Fruit fly (Drosophila melanogaster) whole organism, embryonic: ENCODE results near the gene CG13309.

Experiments
- ATbp ChIP-seq: fragments of 200-800 bp; sonication (Bioruptor generic); optimal IDR thresholded peaks from 2 replicates; lab custom pipeline; 2017; ENCODE audit warnings: missing biosample characterization, mild to moderate bottlenecking, missing genetic modification characterization, missing genetic modification reagents
- CG10462 ChIP-seq: fragments of 200-800 bp; sonication (Bioruptor generic); optimal IDR thresholded peaks from 2 replicates; lab custom pipeline; 2016; ENCODE audit warnings: missing biosample characterization, missing genetic modification characterization
- CG10543 ChIP-seq: fragments of 200-800 bp; sonication (Bioruptor generic); optimal IDR thresholded peaks from 3 replicates; lab custom pipeline; 2017; ENCODE audit warnings: missing biosample characterization, mild to moderate bottlenecking, missing genetic modification characterization, moderate library complexity
- CG11085 ChIP-seq: fragments of 200-800 bp; sonication (Bioruptor generic); IDR thresholded peaks from 2 replicates; pipeline ENCODE4 v1.3.6; 2022; ENCODE audit warnings: missing biosample characterization, missing genetic modification characterization
- CG12155 ChIP-seq: fragments of 200-800 bp; sonication (Bioruptor generic); optimal IDR thresholded peaks from 3 replicates; lab custom pipeline; 2016; ENCODE audit warnings: missing biosample characterization, missing genetic modification characterization
- CG12236 ChIP-seq: fragments of 200-800 bp; sonication (Bioruptor generic); optimal IDR thresholded peaks from 2 replicates; lab custom pipeline; 2016; ENCODE audit warnings: missing biosample characterization, missing genetic modification characterization
- CG12299 ChIP-seq: fragments of 200-800 bp; sonication (Bioruptor generic); optimal IDR thresholded peaks from 2 replicates; lab custom pipeline; 2018; ENCODE audit warnings: missing biosample characterization, mild to moderate bottlenecking, missing genetic modification characterization
- CG12391 ChIP-seq: fragments of 200-800 bp; sonication (Bioruptor generic); optimal IDR thresholded peaks from 3 replicates; lab custom pipeline; 2018; ENCODE audit warnings: missing biosample characterization, mild to moderate bottlenecking, missing genetic modification characterization, moderate library complexity
- CG15601 ChIP-seq: fragments of 200-800 bp; sonication (Bioruptor generic); optimal IDR thresholded peaks from 3 replicates; lab custom pipeline; 2019; ENCODE audit warnings: missing biosample characterization, mild to moderate bottlenecking, missing genetic modification characterization, moderate library complexity
- CG16813 ChIP-seq: fragments of 200-800 bp; sonication (Bioruptor generic); IDR thresholded peaks from 3 replicates; pipeline ENCODE4 v1.3.6; 2022; ENCODE audit warnings: missing biosample characterization, missing genetic modification characterization; ENCODE audit not compliant: partially characterized antibody
- CG1792 ChIP-seq: fragments of 200-800 bp; sonication (Bioruptor generic); optimal IDR thresholded peaks from 2 replicates; lab custom pipeline; 2016; ENCODE audit warnings: missing biosample characterization, missing genetic modification characterization
- CG2120 ChIP-seq: fragments of 200-800 bp; sonication (Bioruptor generic); optimal IDR thresholded peaks from 3 replicates; lab custom pipeline; 2016; ENCODE audit warnings: missing biosample characterization, missing genetic modification characterization
- CG3065 ChIP-seq: fragments of 200-800 bp; sonication (Bioruptor generic); optimal IDR thresholded peaks from 2 replicates; lab custom pipeline; 2016; ENCODE audit warnings: missing biosample characterization, missing genetic modification characterization
- CG31224 ChIP-seq: fragments of 200-800 bp; sonication (Bioruptor generic); IDR thresholded peaks from 2 replicates; pipeline ENCODE4 v1.3.6; 2022; ENCODE audit warnings: missing biosample characterization, missing genetic modification characterization
- CG33557 ChIP-seq: fragments of 200-800 bp; sonication (Bioruptor generic); optimal IDR thresholded peaks from 2 replicates; lab custom pipeline; 2019; ENCODE audit warnings: missing biosample characterization, mild to moderate bottlenecking, missing genetic modification characterization, moderate library complexity
- CG4360 ChIP-seq: fragments of 200-800 bp; sonication (Bioruptor generic); IDR thresholded peaks from 2 replicates; pipeline ENCODE4 v1.3.6; 2022; ENCODE audit warnings: missing biosample characterization, missing genetic modification characterization
- CG4820 ChIP-seq: fragments of 200-800 bp; sonication (Bioruptor generic); optimal IDR thresholded peaks from 3 replicates; lab custom pipeline; 2016; ENCODE audit warnings: missing biosample characterization, missing genetic modification characterization
- CG6654 ChIP-seq: fragments of 200-800 bp; sonication (Bioruptor generic); optimal IDR thresholded peaks from 2 replicates; lab custom pipeline; 2017; ENCODE audit warnings: missing biosample characterization, mild to moderate bottlenecking, missing genetic modification characterization
- CG6683 ChIP-seq: fragments of 200-800 bp; sonication (Bioruptor generic); optimal IDR thresholded peaks from 2 replicates; lab custom pipeline; 2017; ENCODE audit warnings: missing biosample characterization, mild to moderate bottlenecking, missing genetic modification characterization, missing genetic modification reagents
- CG6854 ChIP-seq: fragments of 200-800 bp; sonication (Bioruptor generic); optimal IDR thresholded peaks from 3 replicates; lab custom pipeline; 2017; ENCODE audit warnings: missing biosample characterization, mild to moderate bottlenecking, missing genetic modification characterization
- CG7556 ChIP-seq: fragments of 200-800 bp; sonication (Bioruptor generic); optimal IDR thresholded peaks from 2 replicates; lab custom pipeline; 2017; ENCODE audit warnings: missing biosample characterization, mild to moderate bottlenecking, missing genetic modification characterization
- CG9797 ChIP-seq: fragments of 200-800 bp; sonication (Bioruptor generic); optimal IDR thresholded peaks from 3 replicates; lab custom pipeline; 2018; ENCODE audit warnings: missing biosample characterization, mild to moderate bottlenecking, missing genetic modification characterization
- Doc2 ChIP-seq: fragments of 200-800 bp; sonication (Bioruptor generic); IDR thresholded peaks from 2 replicates; pipeline ENCODE4 v1.3.6; 2022; ENCODE audit warnings: missing biosample characterization, missing genetic modification characterization
- H15 ChIP-seq: fragments of 200-800 bp; sonication (Bioruptor generic); IDR thresholded peaks from 3 replicates; pipeline ENCODE4 v1.3.6; 2022; ENCODE audit warnings: missing biosample characterization, missing genetic modification characterization
- Hr39 ChIP-seq: fragments of >200 bp; optimal IDR thresholded peaks from 2 replicates; lab custom pipeline; 2017
- Jarid2 ChIP-seq: fragments of 200-800 bp; sonication (Bioruptor generic); optimal IDR thresholded peaks from 3 replicates; lab custom pipeline; 2017; ENCODE audit warnings: mild to moderate bottlenecking, missing biosample characterization, missing genetic modification reagents, missing genetic modification characterization
- Med ChIP-seq: fragments of 200-800 bp; sonication (Bioruptor generic); peaks from one replicate; lab custom pipeline; 2016; ENCODE audit warnings: missing biosample characterization, missing genetic modification characterization, mild to moderate bottlenecking, inconsistent platforms, moderate library complexity
- Meics ChIP-seq: fragments of 200-800 bp; sonication (Bioruptor generic); optimal IDR thresholded peaks from 2 replicates; lab custom pipeline; 2017; ENCODE audit warnings: missing biosample characterization, mild to moderate bottlenecking, missing genetic modification characterization
- Mes4 ChIP-seq: fragments of 200-800 bp; sonication (Bioruptor generic); optimal IDR thresholded peaks from 2 replicates; lab custom pipeline; 2016; ENCODE audit warnings: missing biosample characterization, missing genetic modification characterization
- Sry-δ ChIP-seq: fragments of 200-800 bp; sonication (Bioruptor generic); optimal IDR thresholded peaks from 2 replicates; lab custom pipeline; 2016; ENCODE audit warnings: missing biosample characterization, missing genetic modification characterization
- ac ChIP-seq: fragments of 200-800 bp; sonication (Bioruptor generic); optimal IDR thresholded peaks from 3 replicates; lab custom pipeline; 2017; ENCODE audit warnings: missing biosample characterization, mild to moderate bottlenecking, missing genetic modification characterization
- bowl ChIP-seq: fragments of 200-800 bp; sonication (Bioruptor generic); IDR thresholded peaks from 2 replicates; pipeline ENCODE4 v1.3.6; 2022; ENCODE audit warnings: missing biosample characterization, missing genetic modification characterization
- chn ChIP-seq: fragments of 200-800 bp; sonication (Bioruptor generic); optimal IDR thresholded peaks from 2 replicates; lab custom pipeline; 2016; ENCODE audit warnings: missing biosample characterization, missing genetic modification characterization
- ci ChIP-seq: fragments of 200-800 bp; sonication (Bioruptor generic); IDR thresholded peaks from 3 replicates; pipeline ENCODE4 v1.3.6; 2022; ENCODE audit warnings: missing biosample characterization, missing genetic modification characterization
- corto ChIP-seq: fragments of 200-800 bp; sonication (Bioruptor generic); optimal IDR thresholded peaks from 2 replicates; lab custom pipeline; 2016; ENCODE audit warnings: missing biosample characterization, mild to moderate bottlenecking, missing genetic modification characterization, moderate library complexity
- disco-r ChIP-seq: fragments of 200-800 bp; sonication (Bioruptor generic); optimal IDR thresholded peaks from 2 replicates; lab custom pipeline; 2016; ENCODE audit warnings: missing biosample characterization, missing genetic modification characterization
- dpn ChIP-seq, 2 experiments: fragments of 200-800 bp; sonication (Bioruptor generic); optimal IDR thresholded peaks; 3 replicates each; lab custom pipeline; 2016; ENCODE audit warnings: missing biosample characterization in 2 of 2, missing genetic modification characterization in 2 of 2
- gem ChIP-seq: fragments of 200-800 bp; sonication (Bioruptor generic); optimal IDR thresholded peaks from 2 replicates; lab custom pipeline; 2019; ENCODE audit warnings: missing biosample characterization, mild to moderate bottlenecking, missing genetic modification characterization, moderate library complexity
- grn ChIP-seq: fragments of 200-800 bp; sonication (Bioruptor generic); optimal IDR thresholded peaks from 3 replicates; lab custom pipeline; 2017; ENCODE audit warnings: missing biosample characterization, missing genetic modification characterization
- insv ChIP-seq, 2 experiments: fragments of 200-800 bp; sonication (Bioruptor generic); optimal IDR thresholded peaks; 3 replicates each; lab custom pipeline; 2016 to 2018; ENCODE audit warnings: missing biosample characterization in 2 of 2, missing genetic modification characterization in 2 of 2
- ken ChIP-seq: fragments of 200-800 bp; sonication (Bioruptor generic); IDR thresholded peaks from 3 replicates; pipeline ENCODE4 v1.3.6; 2022; ENCODE audit warnings: missing biosample characterization, missing genetic modification characterization
- lab ChIP-seq: fragments of 200-800 bp; sonication (Bioruptor generic); optimal IDR thresholded peaks from 3 replicates; lab custom pipeline; 2017; ENCODE audit warnings: missing biosample characterization, missing genetic modification characterization, mild to moderate bottlenecking, moderate library complexity, missing genetic modification reagents
- nerfin-2 ChIP-seq: fragments of 200-800 bp; sonication (Bioruptor generic); IDR thresholded peaks from 2 replicates; pipeline ENCODE4 v1.3.6; 2022; ENCODE audit warnings: missing biosample characterization, missing genetic modification characterization; ENCODE audit not compliant: partially characterized antibody
- nmo ChIP-seq: fragments of 200-800 bp; sonication (Bioruptor generic); optimal IDR thresholded peaks from 2 replicates; lab custom pipeline; 2018; ENCODE audit warnings: missing biosample characterization, mild to moderate bottlenecking, missing genetic modification characterization, moderate library complexity
- prd ChIP-seq, 3 experiments: fragments of >200 bp in 2 of 3; fragments of 200-800 bp in 1 of 3; sonication (Bioruptor generic) in 1 of 3; optimal IDR thresholded peaks in 2 of 3; IDR thresholded peaks in 1 of 3; 2 replicates in 2 of 3; 3 replicates in 1 of 3; pipeline versions ENCODE4 v1.3.6 to Lab custom; 2017 to 2022; ENCODE audit warnings: missing biosample characterization in 1 of 3, missing genetic modification characterization in 1 of 3
- schlank ChIP-seq: fragments of 200-800 bp; sonication (Bioruptor generic); optimal IDR thresholded peaks from 2 replicates; lab custom pipeline; 2018; ENCODE audit warnings: missing biosample characterization, mild to moderate bottlenecking, missing genetic modification characterization
- slp2 ChIP-seq: fragments of 200-800 bp; sonication (Bioruptor generic); optimal IDR thresholded peaks from 2 replicates; lab custom pipeline; 2016; ENCODE audit warnings: missing biosample characterization, missing genetic modification characterization
- twi ChIP-seq: fragments of 200-800 bp; optimal IDR thresholded peaks from 2 replicates; lab custom pipeline; 2019; ENCODE audit warnings: missing biosample characterization, mild to moderate bottlenecking, missing genetic modification characterization, moderate library complexity
- usp ChIP-seq: fragments of >200 bp; optimal IDR thresholded peaks from 2 replicates; lab custom pipeline; 2017; ENCODE audit warnings: missing biosample characterization, missing genetic modification characterization

CG13309 gene

dm6 chr3L:8839563-8840425, 29.6 kb downstream of the CG13309 start (continued):
- TF ChIP-seq prd (optimal IDR thresholded peaks at IDR 0.05; lab: Kevin White, UChicago) (no peak), prd (GFP tag; IDR thresholded peaks at IDR 0.05; lab: Robert Waterston, UW) (no peak; the same call in 2 of the 3 replicates), CG3065 (GFP tag; lab: Kevin White, UChicago) (no peak), insv (GFP tag; optimal IDR thresholded peaks at IDR 0.05; lab: Kevin White, UChicago) (no peak), twi (tag; lab: Kevin White, UChicago) (no peak), CG10543 (no peak), Doc2 (GFP tag; lab: Robert Waterston, UW) (no peak), Jarid2 (GFP tag; lab: Kevin White, UChicago) (no peak), CG4820 (GFP tag; lab: Kevin White, UChicago) (peak; percentile 19), CG15601 (tag; lab: Kevin White, UChicago) (peak; percentile 5), CG9797 (GFP tag; lab: Kevin White, UChicago) (no peak), Med (GFP tag; lab: Kevin White, UChicago) (peak; percentile 23), gem (tag; lab: Kevin White, UChicago) (peak; percentile 50), usp (GFP tag; lab: Kevin White, UChicago) (no peak), H15 (GFP tag; lab: Robert Waterston, UW) (no peak), dpn (GFP tag; optimal IDR thresholded peaks at IDR 0.05; lab: Kevin White, UChicago) (no peak), ac (no peak), CG16813 (GFP tag; lab: Robert Waterston, UW) (no peak), CG12236 (GFP tag; lab: Kevin White, UChicago) (no peak), CG10462 (GFP tag; lab: Kevin White, UChicago) (no peak), Mes4 (no peak), CG12391 (tag; lab: Kevin White, UChicago) (peak; percentile 42), CG4360 (no peak), CG1792 (no peak), CG31224 (GFP tag; lab: Robert Waterston, UW) (no peak), Hr39 (lab: Kevin White, UChicago) (no peak), chn (GFP tag; lab: Kevin White, UChicago) (no peak), CG12155 (GFP tag; lab: Kevin White, UChicago) (no peak), CG2120 (GFP tag; lab: Kevin White, UChicago) (no peak), CG6854 (no peak), grn (no peak), schlank (tag; lab: Kevin White, UChicago) (no peak), disco-r (no peak), CG6654 (no peak), CG33557 (GFP tag; lab: Kevin White, UChicago) (peak; percentile 8), CG6683 (GFP tag; lab: Kevin White, UChicago) (no peak), Sry-δ (GFP tag; lab: Kevin White, UChicago) (no peak), bowl (no peak), slp2 (no peak), nmo (GFP tag; lab: Kevin White, UChicago) (peak; percentile 36), ci (GFP tag; lab: Robert Waterston, UW) (no peak), lab (GFP tag; lab: Kevin White, UChicago) (no peak), corto (peak; percentile 18), CG11085 (GFP tag; lab: Robert Waterston, UW) (no peak), Meics (no peak), ken (GFP tag; lab: Robert Waterston, UW) (no peak), CG12299 (no peak), CG7556 (GFP tag; lab: Kevin White, UChicago) (peak; percentile 35), ATbp (GFP tag; lab: Kevin White, UChicago) (no peak), nerfin-2 (GFP tag; lab: Robert Waterston, UW) (no peak)
